Worm (Caenorhabditis elegans): ENCODE results near the gene taf-9.

The taf-9 gene

DNA sequence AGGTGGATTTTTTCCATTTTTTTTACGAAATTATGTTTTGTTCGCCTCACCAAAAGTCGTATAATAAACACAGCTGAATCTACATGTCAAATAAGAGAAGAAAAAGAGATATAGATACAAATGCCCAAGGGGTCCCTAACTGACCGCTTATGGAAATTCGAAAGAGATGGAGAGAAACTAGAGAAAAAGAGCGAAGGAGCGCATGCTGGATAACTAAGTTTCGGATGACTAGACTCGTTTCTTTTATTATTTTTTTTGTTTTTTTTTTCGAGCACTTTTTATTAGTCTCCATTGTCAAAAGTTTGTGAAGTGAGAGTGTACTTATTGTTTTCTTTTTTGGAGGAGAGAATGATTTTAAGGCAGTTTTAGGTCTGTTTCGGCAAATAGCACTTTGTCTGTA lies 13.6 kb downstream of the taf-9 start:
- TF ChIP-seq snpc-4 (tag; optimal IDR thresholded peaks at IDR 0.05) (no peak), R02D3.7 (tag; optimal IDR thresholded peaks at IDR 0.05) (no peak), D1046.2 (GFP tag; IDR thresholded peaks at IDR 0.05) (no peak), unc-62 (GFP tag; optimal IDR thresholded peaks at IDR 0.05 in 1 of 2) (no peak), unc-62 (tag; optimal IDR thresholded peaks at IDR 0.05) (no peak), lsy-2 (tag; optimal IDR thresholded peaks at IDR 0.05) (peak in 1 of 2 experiments; percentile 7), zip-2 (tag; optimal IDR thresholded peaks at IDR 0.05) (no peak), tag-97 (GFP tag; IDR thresholded peaks at IDR 0.05) (no peak), sdz-12 (GFP tag; optimal IDR thresholded peaks at IDR 0.05) (no peak), F26F4.8 (GFP tag; conservative IDR thresholded peaks at IDR 0.05) (no peak), skn-1 (tag; optimal IDR thresholded peaks at IDR 0.05) (no peak), php-3 (GFP tag; IDR thresholded peaks at IDR 0.05) (no peak), mxl-3 (GFP tag; optimal IDR thresholded peaks at IDR 0.05) (no peak), F10B5.3 (tag; optimal IDR thresholded peaks at IDR 0.05) (no peak), madf-5 (GFP tag; IDR thresholded peaks at IDR 0.05) (no peak), pqm-1 (tag; optimal IDR thresholded peaks at IDR 0.05) (no peak), mxl-2 (GFP tag; conservative IDR thresholded peaks at IDR 0.05) (no peak), nhr-48 (tag; optimal IDR thresholded peaks at IDR 0.05) (no peak), Y5F2A.4 (GFP tag; optimal IDR thresholded peaks at IDR 0.05) (no peak), fkh-10 (GFP tag; optimal IDR thresholded peaks at IDR 0.05) (peak; percentile 57), dve-1 (tag; optimal IDR thresholded peaks at IDR 0.05; ENCODE audit: insufficient read depth) (no peak), hlh-30 (tag; optimal IDR thresholded peaks at IDR 0.05; ENCODE audit: insufficient read depth) (peak; percentile 33), hif-1 (tag; optimal IDR thresholded peaks at IDR 0.05) (no peak), ctbp-1 (GFP tag; IDR thresholded peaks at IDR 0.05) (no peak), ces-1 (GFP tag; optimal IDR thresholded peaks at IDR 0.05) (peak; percentile 64), zag-1 (tag; optimal IDR thresholded peaks at IDR 0.05) (no peak), zfp-2 (tag; optimal IDR thresholded peaks at IDR 0.05) (no peak), duxl-1 (tag; optimal IDR thresholded peaks at IDR 0.05; ENCODE audit: poor library complexity) (no peak), Y48G9A.11 (GFP tag; IDR thresholded peaks at IDR 0.05) (no peak), lin-29 (GFP tag; IDR thresholded peaks at IDR 0.05) (no peak), ama-1 (optimal IDR thresholded peaks at IDR 0.05) (no peak), zip-11 (GFP tag; IDR thresholded peaks at IDR 0.05) (no peak), cey-2 (tag; optimal IDR thresholded peaks at IDR 0.05; ENCODE audit: borderline replicate concordance, insufficient read depth) (no peak), mdl-1 (tag; optimal IDR thresholded peaks at IDR 0.05) (peak in 1 of 2 experiments; percentile 40), attf-4 (tag; optimal IDR thresholded peaks at IDR 0.05) (no peak), aha-1 (tag) (no peak), lin-1 (GFP tag; IDR thresholded peaks at IDR 0.05) (no peak), daf-12 (tag; optimal IDR thresholded peaks at IDR 0.05) (no peak), nhr-237 (tag; optimal IDR thresholded peaks at IDR 0.05) (no peak), Y105C5A.15 (GFP tag; IDR thresholded peaks at IDR 0.05) (no peak), set-16 (GFP tag; IDR thresholded peaks at IDR 0.05) (no peak), nhr-77 (tag; optimal IDR thresholded peaks at IDR 0.05) (no peak)

DNA sequence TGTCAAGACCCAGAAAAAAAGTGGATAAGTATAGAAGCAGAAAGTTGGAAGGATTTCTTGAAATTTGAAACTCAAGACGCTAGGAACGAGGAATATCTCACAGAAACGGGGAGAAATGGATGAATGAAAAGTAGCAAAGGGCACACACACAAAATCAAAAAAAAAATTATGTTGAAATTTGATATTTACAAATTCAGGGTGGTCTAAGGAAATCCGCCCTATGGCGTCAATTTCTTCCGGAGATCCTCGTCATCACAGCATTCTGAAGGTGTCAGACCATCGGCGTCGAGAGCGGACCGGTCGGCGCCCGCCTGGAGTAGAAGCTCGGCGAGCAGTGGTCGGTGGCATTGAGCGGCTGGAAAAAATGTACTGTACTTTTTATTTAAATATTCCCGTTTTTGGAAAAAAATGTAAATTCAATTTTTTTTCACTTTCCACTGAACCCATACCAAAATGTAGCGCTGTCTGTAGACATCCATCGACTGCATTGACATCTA lies 16.0 kb downstream of the taf-9 start:
- TF ChIP-seq ama-1 (optimal IDR thresholded peaks at IDR 0.05) (no peak), zfp-3 (GFP tag; conservative IDR thresholded peaks at IDR 0.05) (no peak), saeg-2 (GFP tag; IDR thresholded peaks at IDR 0.05) (no peak), zip-11 (GFP tag; IDR thresholded peaks at IDR 0.05) (no peak), set-16 (GFP tag; IDR thresholded peaks at IDR 0.05) (peak; percentile 71), nhr-11 (tag; optimal IDR thresholded peaks at IDR 0.05) (no peak), lin-38 (GFP tag; IDR thresholded peaks at IDR 0.05) (no peak), ceh-20 (GFP tag; IDR thresholded peaks at IDR 0.05) (no peak), unc-62 (GFP tag; optimal IDR thresholded peaks at IDR 0.05 in 1 of 2) (peak in 1 of 2 experiments; percentile 92), unc-62 (tag; optimal IDR thresholded peaks at IDR 0.05) (no peak), D1046.2 (GFP tag; IDR thresholded peaks at IDR 0.05) (no peak), mxl-2 (GFP tag; conservative IDR thresholded peaks at IDR 0.05) (no peak), nhr-102 (tag; optimal IDR thresholded peaks at IDR 0.05) (no peak)

Measured in whole organism, L4 larva.